Worm (Caenorhabditis elegans) whole organism, L4 larva: ENCODE data around the gene Y53F4B.39.
A peak's percentile ranks its signal among the peaks of the same experiment; 100 is the strongest.

Experiments
- D1046.2 ChIP-seq: fragments of 200-800 bp; sonication (Bioruptor generic); IDR thresholded peaks from 2 replicates; pipeline ENCODE4 v1.3.6; 2022; ENCODE audit warnings: missing genetic modification characterization, missing compliant biosample characterization
- F26F4.8 ChIP-seq: fragments of 200-800 bp; sonication (Bioruptor generic); conservative IDR thresholded peaks from 2 replicates; pipeline ENCODE4 v1.3.6; 2022; ENCODE audit warnings: missing genetic modification characterization, missing compliant biosample characterization
- Y105C5A.15 ChIP-seq: fragments of 200-800 bp; sonication (Bioruptor generic); IDR thresholded peaks from 2 replicates; pipeline ENCODE4 v1.3.6; 2022; ENCODE audit warnings: missing genetic modification characterization, missing compliant biosample characterization
- Y48G9A.11 ChIP-seq: fragments of 200-800 bp; sonication (Bioruptor generic); IDR thresholded peaks from 2 replicates; pipeline ENCODE4 v1.3.6; 2022; ENCODE audit warnings: missing genetic modification reagents, missing genetic modification characterization, missing compliant biosample characterization
- ZK546.5 ChIP-seq, 2 experiments: sonication (generic microtip); optimal IDR thresholded peaks; 2 replicates each; lab custom pipeline; 2017; ENCODE audit warnings: missing biosample characterization in 2 of 2, missing genetic modification characterization in 2 of 2
- aha-1 ChIP-seq: fragments of 150-350 bp; peaks from one replicate; lab custom pipeline; 2014; ENCODE audit warnings: missing biosample characterization, missing genetic modification characterization
- ceh-62 ChIP-seq: sonication (generic microtip); optimal IDR thresholded peaks from 2 replicates; lab custom pipeline; 2017; ENCODE audit warnings: missing biosample characterization, missing genetic modification characterization
- ces-1 ChIP-seq: fragments of 150-350 bp; sonication (generic microtip); optimal IDR thresholded peaks from 4 replicates; lab custom pipeline; 2014; ENCODE audit warnings: missing biosample characterization, missing genetic modification reagents, missing genetic modification characterization
- daf-16 ChIP-seq, 3 experiments: sonication (generic microtip); optimal IDR thresholded peaks; 2 replicates each; lab custom pipeline; 2016 to 2017; ENCODE audit warnings: missing genetic modification characterization in 3 of 3, missing genetic modification reagents in 3 of 3, mild to moderate bottlenecking in 2 of 3, missing compliant biosample characterization in 2 of 3, missing biosample characterization in 1 of 3, moderate library complexity in 1 of 3
- daf-19 ChIP-seq: fragments of 200-800 bp; sonication (Bioruptor generic); conservative IDR thresholded peaks from 2 replicates; pipeline ENCODE4 v1.3.6; 2022; ENCODE audit warnings: missing genetic modification characterization, missing compliant biosample characterization
- daf-8 ChIP-seq: fragments of 200-800 bp; sonication (Bioruptor generic); IDR thresholded peaks from 2 replicates; pipeline ENCODE4 v1.3.6; 2022; ENCODE audit warnings: missing genetic modification characterization, missing compliant biosample characterization
- dmd-6 ChIP-seq: fragments of 200-800 bp; sonication (Bioruptor generic); IDR thresholded peaks from 2 replicates; pipeline ENCODE4 v1.3.6; 2022; ENCODE audit warnings: missing genetic modification reagents, missing genetic modification characterization, missing compliant biosample characterization
- dmd-9 ChIP-seq: fragments of 200-800 bp; sonication (Bioruptor generic); IDR thresholded peaks from 2 replicates; pipeline ENCODE4 v1.3.6; 2022; ENCODE audit warnings: missing genetic modification reagents, missing genetic modification characterization, missing compliant biosample characterization
- dpl-1 ChIP-seq: fragments of 150-350 bp; optimal IDR thresholded peaks from 2 replicates; lab custom pipeline; 2014; ENCODE audit warnings: missing biosample characterization, missing genetic modification reagents, missing genetic modification characterization
- dve-1 ChIP-seq: sonication (generic microtip); optimal IDR thresholded peaks from 2 replicates; lab custom pipeline; 2017; ENCODE audit warnings: antibody characterized with exemption, mild to moderate bottlenecking, missing genetic modification characterization, missing compliant biosample characterization; ENCODE audit not compliant: insufficient read depth
- egl-27 ChIP-seq: sonication (generic microtip); optimal IDR thresholded peaks from 3 replicates; lab custom pipeline; 2017; ENCODE audit warnings: missing biosample characterization, missing genetic modification reagents, missing genetic modification characterization
- egl-43 ChIP-seq: fragments of 200-800 bp; sonication (Bioruptor generic); IDR thresholded peaks from 2 replicates; pipeline ENCODE4 v1.3.6; 2022; ENCODE audit warnings: missing genetic modification reagents, missing genetic modification characterization, missing compliant biosample characterization
- fos-1 ChIP-seq: fragments of 150-350 bp; optimal IDR thresholded peaks from 2 replicates; lab custom pipeline; 2014; ENCODE audit warnings: missing biosample characterization, missing genetic modification characterization
- hif-1 ChIP-seq, 2 experiments: sonication (generic microtip); optimal IDR thresholded peaks; 2 replicates each; lab custom pipeline; 2016 to 2017; ENCODE audit warnings: missing compliant biosample characterization in 2 of 2, missing genetic modification characterization in 2 of 2, missing genetic modification reagents in 2 of 2, missing genotype in 2 of 2, mild to moderate bottlenecking in 1 of 2
- hlh-30 ChIP-seq: sonication (generic microtip); optimal IDR thresholded peaks from 2 replicates; lab custom pipeline; 2017; ENCODE audit warnings: antibody characterized with exemption, mild to moderate bottlenecking, missing genetic modification characterization, missing compliant biosample characterization; ENCODE audit not compliant: insufficient read depth
- lim-7 ChIP-seq: fragments of 200-800 bp; sonication (Bioruptor generic); IDR thresholded peaks from 2 replicates; pipeline ENCODE4 v1.3.6; 2022; ENCODE audit warnings: missing genetic modification characterization, missing compliant biosample characterization
- lin-13 ChIP-seq: fragments of 150-350 bp; optimal IDR thresholded peaks from 2 replicates; lab custom pipeline; 2014; ENCODE audit warnings: missing biosample characterization, missing genetic modification reagents, missing genetic modification characterization
- lin-29 ChIP-seq: fragments of 200-800 bp; sonication (Bioruptor generic); IDR thresholded peaks from 2 replicates; pipeline ENCODE4 v1.3.6; 2022; ENCODE audit warnings: missing genetic modification reagents, missing genetic modification characterization, missing compliant biosample characterization
- lin-39 ChIP-seq: fragments of 150-350 bp; optimal IDR thresholded peaks from 2 replicates; lab custom pipeline; 2014; ENCODE audit warnings: missing biosample characterization, missing genetic modification reagents, missing genetic modification characterization
- lir-3 ChIP-seq: sonication (generic microtip); optimal IDR thresholded peaks from 2 replicates; lab custom pipeline; 2016; ENCODE audit warnings: mild to moderate bottlenecking, missing genetic modification characterization, missing compliant biosample characterization
- lsy-2 ChIP-seq, 2 experiments: fragments of 150-350 bp in 1 of 2; sonication (generic microtip) in 1 of 2; optimal IDR thresholded peaks; 2 replicates each; lab custom pipeline; 2014 to 2017; ENCODE audit warnings: missing biosample characterization in 2 of 2, missing genetic modification characterization in 2 of 2
- mep-1 ChIP-seq: fragments of 150-350 bp; sonication (generic microtip); optimal IDR thresholded peaks from 3 replicates; lab custom pipeline; 2014; ENCODE audit warnings: missing biosample characterization, missing genetic modification characterization
- mes-2 ChIP-seq: sonication (generic microtip); optimal IDR thresholded peaks from 2 replicates; lab custom pipeline; 2016; ENCODE audit warnings: missing genotype, mild to moderate bottlenecking, missing genetic modification characterization, missing compliant biosample characterization; ENCODE audit not compliant: poor library complexity, severe bottlenecking
- mxl-2 ChIP-seq: fragments of 200-800 bp; sonication (Bioruptor generic); conservative IDR thresholded peaks from 2 replicates; pipeline ENCODE4 v1.3.6; 2022; ENCODE audit warnings: missing genetic modification reagents, missing genetic modification characterization, missing compliant biosample characterization
- nhr-111 ChIP-seq: fragments of 200-800 bp; sonication (Bioruptor generic); optimal IDR thresholded peaks from 2 replicates; lab custom pipeline; 2018; ENCODE audit warnings: mild to moderate bottlenecking, missing genetic modification characterization, missing compliant biosample characterization
- nhr-237 ChIP-seq: sonication (generic microtip); optimal IDR thresholded peaks from 2 replicates; lab custom pipeline; 2017; ENCODE audit warnings: missing biosample characterization, missing genetic modification characterization
- nhr-28 ChIP-seq: fragments of 150-350 bp; optimal IDR thresholded peaks from 2 replicates; lab custom pipeline; 2014; ENCODE audit warnings: missing biosample characterization, missing genetic modification characterization
- nhr-41 ChIP-seq: fragments of 200-800 bp; sonication (Bioruptor generic); IDR thresholded peaks from 2 replicates; pipeline ENCODE4 v1.3.6; 2022; ENCODE audit warnings: missing genetic modification reagents, missing genetic modification characterization, missing compliant biosample characterization
- nhr-42 ChIP-seq: fragments of 200-800 bp; sonication (Bioruptor generic); IDR thresholded peaks from 2 replicates; pipeline ENCODE4 v1.3.6; 2022; ENCODE audit warnings: missing genetic modification characterization, missing compliant biosample characterization
- nhr-6 ChIP-seq: fragments of 150-350 bp; optimal IDR thresholded peaks from 2 replicates; lab custom pipeline; 2014; ENCODE audit warnings: missing biosample characterization, missing genetic modification characterization
- nhr-77 ChIP-seq: fragments of 150-350 bp; optimal IDR thresholded peaks from 2 replicates; lab custom pipeline; 2014; ENCODE audit warnings: missing biosample characterization, missing genetic modification characterization
- pha-4 ChIP-seq, 2 experiments: fragments of 150-350 bp in 1 of 2; fragments of 200-800 bp in 1 of 2; sonication (Bioruptor generic) in 1 of 2; IDR thresholded peaks in 1 of 2; optimal IDR thresholded peaks in 1 of 2; 2 replicates each; pipeline versions ENCODE4 v1.3.6 to Lab custom; 2014 to 2022; ENCODE audit warnings: missing genetic modification characterization in 2 of 2, missing genetic modification reagents in 2 of 2, missing biosample characterization in 1 of 2, missing compliant biosample characterization in 1 of 2
- php-3 ChIP-seq: fragments of 200-800 bp; sonication (Bioruptor generic); IDR thresholded peaks from 2 replicates; pipeline ENCODE4 v1.3.6; 2022; ENCODE audit warnings: missing genetic modification reagents, missing genetic modification characterization, missing compliant biosample characterization
- pqm-1 ChIP-seq: sonication (generic microtip); optimal IDR thresholded peaks from 2 replicates; lab custom pipeline; 2017; ENCODE audit warnings: missing biosample characterization, missing genetic modification characterization
- rbr-2 ChIP-seq: sonication (generic microtip); optimal IDR thresholded peaks from 2 replicates; lab custom pipeline; 2016; ENCODE audit warnings: missing genotype, missing genetic modification characterization, missing compliant biosample characterization
- saeg-2 ChIP-seq: fragments of 200-800 bp; sonication (Bioruptor generic); IDR thresholded peaks from 2 replicates; pipeline ENCODE4 v1.3.6; 2022; ENCODE audit warnings: missing genetic modification reagents, missing genetic modification characterization, missing compliant biosample characterization
- sdz-12 ChIP-seq: fragments of 200-800 bp; sonication (Bioruptor generic); optimal IDR thresholded peaks from 2 replicates; lab custom pipeline; 2018; ENCODE audit warnings: mild to moderate bottlenecking, missing genetic modification characterization, missing compliant biosample characterization
- spr-3 ChIP-seq: fragments of 200-800 bp; sonication (Bioruptor generic); optimal IDR thresholded peaks from 2 replicates; lab custom pipeline; 2018; ENCODE audit warnings: mild to moderate bottlenecking, missing genetic modification characterization, missing compliant biosample characterization
- unc-39 ChIP-seq: sonication (generic microtip); optimal IDR thresholded peaks from 2 replicates; lab custom pipeline; 2017; ENCODE audit warnings: missing biosample characterization, missing genetic modification characterization
- unc-62 ChIP-seq, 3 experiments: fragments of 150-350 bp in 1 of 3; sonication (generic microtip); optimal IDR thresholded peaks in 2 of 3; peaks in 1 of 3; 1 replicate in 1 of 3; 2 replicates in 2 of 3; lab custom pipeline; 2014 to 2017; ENCODE audit warnings: missing biosample characterization in 3 of 3, missing genetic modification characterization in 3 of 3, missing genetic modification reagents in 3 of 3, missing genotype in 1 of 3
- ztf-11 ChIP-seq: fragments of 150-350 bp; optimal IDR thresholded peaks from 2 replicates; lab custom pipeline; 2014; ENCODE audit warnings: missing biosample characterization, missing genetic modification characterization

Gene Y53F4B.39

DNA sequence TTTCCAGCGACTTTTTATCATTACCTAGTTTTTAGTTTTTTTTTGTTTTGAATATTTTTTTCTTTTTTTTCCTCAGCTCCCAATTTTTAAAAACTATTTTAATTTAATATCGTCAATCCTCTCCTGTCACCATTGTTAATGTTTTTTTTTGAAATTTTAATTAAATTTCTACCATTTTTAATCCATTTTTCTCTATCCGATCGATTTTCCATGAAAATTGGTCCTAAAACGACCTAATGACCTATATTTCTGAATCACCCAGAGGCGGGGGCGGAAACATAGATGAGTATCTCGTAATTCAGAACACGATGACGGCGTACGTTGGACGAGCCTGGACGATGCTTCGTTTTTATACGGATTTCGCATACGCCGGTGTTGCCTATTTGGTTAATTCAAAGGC lies at the start of gene Y53F4B.39:
Gene Y53F4B.39 (plus strand): TSS at position 301 of the 400 bp plus-strand sequence.
- TF ChIP-seq ZK546.5 (tag; optimal IDR thresholded peaks at IDR 0.05; lab: Kevin White, UChicago) (no peak), unc-62 (GFP tag; optimal IDR thresholded peaks at IDR 0.05 in 1 of 2; lab: Kevin White, UChicago) (peak in 1 of 2 experiments; percentile 26), unc-62 (tag; optimal IDR thresholded peaks at IDR 0.05; lab: Kevin White, UChicago) (no peak), ztf-11 (tag; lab: Kevin White, UChicago) (no peak), pqm-1 (tag; lab: Kevin White, UChicago) (no peak)

DNA sequence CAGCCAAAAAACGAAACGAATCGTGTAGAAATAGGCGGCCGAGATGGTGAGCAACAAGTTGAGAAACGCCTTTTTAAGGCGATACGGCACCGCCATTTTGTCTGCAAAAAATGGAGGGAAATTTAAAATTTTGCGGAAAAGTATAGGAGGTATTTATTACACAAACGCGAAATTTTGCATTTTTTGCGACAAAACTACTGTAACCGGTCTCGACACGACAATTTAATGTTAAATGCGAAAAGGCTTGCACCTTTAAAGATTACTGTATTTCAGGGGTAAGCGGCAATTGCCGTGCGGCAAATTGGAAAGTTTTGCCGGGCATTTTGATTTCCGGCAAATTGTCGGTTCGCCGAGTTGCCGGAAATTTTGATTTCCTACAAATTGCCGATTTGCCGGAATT lies 38.4 kb upstream of the Y53F4B.39 start, which contains the start of gene Y53F4B.18:
Gene Y53F4B.18 (minus strand): TSS at position 101 of the 400 bp plus-strand sequence.
- TF ChIP-seq lin-29 (GFP tag; lab: Robert Waterston, UW), result no peak
- TF ChIP-seq hlh-30 (tag; lab: Kevin White, UChicago), result no peak
- TF ChIP-seq nhr-42, result no peak
- TF ChIP-seq, all 104 proteins: peak for 0

- peak; percentile 36 for TF ChIP-seq pqm-1 (tag; lab: Kevin White, UChicago)
- TF ChIP-seq egl-27 (tag; lab: Kevin White, UChicago), result no peak
- no peak for TF ChIP-seq ces-1
- TF ChIP-seq Y48G9A.11 (GFP tag; lab: Robert Waterston, UW), result no peak
- no peak for TF ChIP-seq nhr-41 (GFP tag; lab: Robert Waterston, UW)
- TF ChIP-seq saeg-2 (GFP tag; lab: Robert Waterston, UW), result 0 out of 2 replicates have a peak, but pooled peaks have one; percentile 44
- 0 out of 2 replicates have a peak, but pooled peaks have one; percentile 16 for TF ChIP-seq php-3 (GFP tag; lab: Robert Waterston, UW)
- TF ChIP-seq fos-1 (tag; lab: Kevin White, UChicago), result no peak
- peak; percentile 63 for TF ChIP-seq dve-1 (tag; lab: Kevin White, UChicago)
- TF ChIP-seq nhr-42, result no peak
- TF ChIP-seq nhr-6 (tag; lab: Kevin White, UChicago), result no peak
- TF ChIP-seq lir-3, result no peak
- TF ChIP-seq daf-19 (GFP tag; lab: Robert Waterston, UW), result no peak
- no peak for TF ChIP-seq ceh-62 (tag; lab: Kevin White, UChicago)
- no peak for TF ChIP-seq nhr-111
- no peak for TF ChIP-seq dmd-9 (GFP tag; lab: Robert Waterston, UW)
- TF ChIP-seq egl-43 (GFP tag; lab: Robert Waterston, UW), result no peak
- no peak for TF ChIP-seq nhr-237 (tag; lab: Kevin White, UChicago)
- TF ChIP-seq Y105C5A.15 (GFP tag; lab: Robert Waterston, UW), result no peak
- no peak for TF ChIP-seq unc-39 (tag; lab: Kevin White, UChicago)
- TF ChIP-seq nhr-28 (tag; lab: Kevin White, UChicago), result peak; percentile 95
- no peak for TF ChIP-seq aha-1 (tag; lab: Kevin White, UChicago)
- TF ChIP-seq dmd-6 (GFP tag; lab: Robert Waterston, UW), result peak; percentile 75
- TF ChIP-seq D1046.2 (GFP tag; lab: Robert Waterston, UW), result no peak
- TF ChIP-seq mep-1 (tag; lab: Kevin White, UChicago), result no peak
- no peak for TF ChIP-seq hif-1 (tag; optimal IDR thresholded peaks at IDR 0.05; lab: Kevin White, UChicago)
- TF ChIP-seq mxl-2 (GFP tag; lab: Robert Waterston, UW), result no peak
- TF ChIP-seq mes-2, result no peak
- peak; percentile 2 for TF ChIP-seq lin-13 (GFP tag; lab: Kevin White, UChicago)
- no peak for TF ChIP-seq pha-4 (GFP tag; IDR thresholded peaks at IDR 0.05; lab: Robert Waterston, UW)
- TF ChIP-seq pha-4 (tag; optimal IDR thresholded peaks at IDR 0.05; lab: Kevin White, UChicago), result no peak
- TF ChIP-seq spr-3 (GFP tag; lab: Kevin White, UChicago), result no peak
- TF ChIP-seq daf-8 (GFP tag; lab: Robert Waterston, UW), result no peak
- no peak for TF ChIP-seq rbr-2 (tag; lab: Kevin White, UChicago)
- TF ChIP-seq lim-7 (GFP tag; lab: Robert Waterston, UW), result no peak
- no peak for TF ChIP-seq lin-39 (tag; lab: Kevin White, UChicago)
- no peak for TF ChIP-seq lsy-2 (tag; optimal IDR thresholded peaks at IDR 0.05; lab: Kevin White, UChicago)
- TF ChIP-seq nhr-77 (tag; lab: Kevin White, UChicago), result peak; percentile 53
- TF ChIP-seq F26F4.8 (GFP tag; lab: Robert Waterston, UW), result no peak
- TF ChIP-seq dpl-1 (GFP tag; lab: Kevin White, UChicago), result no peak
- TF ChIP-seq sdz-12 (GFP tag; lab: Kevin White, UChicago), result no peak
- TF ChIP-seq daf-16 (GFP tag; optimal IDR thresholded peaks at IDR 0.05; lab: Kevin White, UChicago), result no peak
- TF ChIP-seq daf-16 (tag; optimal IDR thresholded peaks at IDR 0.05; lab: Kevin White, UChicago), result peak; percentile 79
Observed at ce11 chrII:15074760-15075159, 35.2 kb upstream of the Y53F4B.39 start.
